Fruit fly (Drosophila melanogaster) whole organism, embryonic: Measurements from ENCODE around the gene CecA1.

Experiments
- Atf-2 ChIP-seq: fragments of 200-800 bp; sonication (Bioruptor generic); optimal IDR thresholded peaks from 2 replicates; lab custom pipeline; 2016; ENCODE audit warnings: missing biosample characterization, missing genetic modification characterization
- CG10147 ChIP-seq: fragments of 200-800 bp; sonication (Bioruptor generic); optimal IDR thresholded peaks from 2 replicates; lab custom pipeline; 2019; ENCODE audit warnings: missing biosample characterization, mild to moderate bottlenecking, missing genetic modification characterization, moderate library complexity
- CG11085 ChIP-seq: fragments of 200-800 bp; sonication (Bioruptor generic); IDR thresholded peaks from 2 replicates; pipeline ENCODE4 v1.3.6; 2022; ENCODE audit warnings: missing biosample characterization, missing genetic modification characterization
- CG12155 ChIP-seq: fragments of 200-800 bp; sonication (Bioruptor generic); optimal IDR thresholded peaks from 3 replicates; lab custom pipeline; 2016; ENCODE audit warnings: missing biosample characterization, missing genetic modification characterization
- CG12219 ChIP-seq: fragments of 200-800 bp; sonication (Bioruptor generic); optimal IDR thresholded peaks from 3 replicates; lab custom pipeline; 2018; ENCODE audit warnings: missing biosample characterization, mild to moderate bottlenecking, missing genetic modification characterization
- CG12769 ChIP-seq: fragments of 200-800 bp; sonication (Bioruptor generic); optimal IDR thresholded peaks from 2 replicates; lab custom pipeline; 2019; ENCODE audit warnings: missing biosample characterization, mild to moderate bottlenecking, missing genetic modification characterization, moderate library complexity
- CG14050 ChIP-seq: fragments of 200-800 bp; sonication (Bioruptor generic); IDR thresholded peaks from 3 replicates; pipeline ENCODE4 v1.3.6; 2022; ENCODE audit warnings: missing biosample characterization, missing genetic modification characterization
- CG14965 ChIP-seq: fragments of 200-800 bp; sonication (Bioruptor generic); optimal IDR thresholded peaks from 2 replicates; lab custom pipeline; 2016; ENCODE audit warnings: missing biosample characterization, missing genetic modification characterization, borderline replicate concordance
- CG15601 ChIP-seq: fragments of 200-800 bp; sonication (Bioruptor generic); optimal IDR thresholded peaks from 3 replicates; lab custom pipeline; 2019; ENCODE audit warnings: missing biosample characterization, mild to moderate bottlenecking, missing genetic modification characterization, moderate library complexity
- CG15696 ChIP-seq: fragments of 200-800 bp; sonication (Bioruptor generic); optimal IDR thresholded peaks from 2 replicates; lab custom pipeline; 2019; ENCODE audit warnings: missing biosample characterization, mild to moderate bottlenecking, missing genetic modification characterization, moderate library complexity
- CG16813 ChIP-seq: fragments of 200-800 bp; sonication (Bioruptor generic); IDR thresholded peaks from 3 replicates; pipeline ENCODE4 v1.3.6; 2022; ENCODE audit warnings: missing biosample characterization, missing genetic modification characterization; ENCODE audit not compliant: partially characterized antibody
- CG17359 ChIP-seq: fragments of 200-800 bp; sonication (Bioruptor generic); optimal IDR thresholded peaks from 3 replicates; lab custom pipeline; 2018; ENCODE audit warnings: missing biosample characterization, mild to moderate bottlenecking, missing genetic modification characterization, moderate library complexity
- CG18011 ChIP-seq: fragments of 200-800 bp; sonication (Bioruptor generic); optimal IDR thresholded peaks from 2 replicates; lab custom pipeline; 2017; ENCODE audit warnings: missing biosample characterization, missing genetic modification characterization, mild to moderate bottlenecking, moderate library complexity, missing genotype
- CG2875 ChIP-seq: fragments of 200-800 bp; sonication (Bioruptor generic); optimal IDR thresholded peaks from 2 replicates; lab custom pipeline; 2017; ENCODE audit warnings: missing biosample characterization, mild to moderate bottlenecking, missing genetic modification characterization, missing genetic modification reagents
- CG3163 ChIP-seq: fragments of 200-800 bp; sonication (Bioruptor generic); optimal IDR thresholded peaks from 3 replicates; lab custom pipeline; 2016; ENCODE audit warnings: missing biosample characterization, missing genetic modification characterization
- CG3995 ChIP-seq: fragments of 200-800 bp; sonication (Bioruptor generic); optimal IDR thresholded peaks from 3 replicates; lab custom pipeline; 2016; ENCODE audit warnings: missing biosample characterization, missing genetic modification characterization
- CG4730 ChIP-seq: fragments of 200-800 bp; sonication (Bioruptor generic); IDR thresholded peaks from 2 replicates; pipeline ENCODE4 v1.3.6; 2022; ENCODE audit warnings: missing biosample characterization, missing genetic modification characterization
- CG9797 ChIP-seq: fragments of 200-800 bp; sonication (Bioruptor generic); optimal IDR thresholded peaks from 3 replicates; lab custom pipeline; 2018; ENCODE audit warnings: missing biosample characterization, mild to moderate bottlenecking, missing genetic modification characterization
- CTCF ChIP-seq: fragments of 200-800 bp; sonication (Bioruptor generic); optimal IDR thresholded peaks from 2 replicates; lab custom pipeline; 2017; ENCODE audit warnings: missing biosample characterization, mild to moderate bottlenecking, missing genetic modification characterization, moderate library complexity
- Dip2 ChIP-seq: fragments of 200-800 bp; sonication (Bioruptor generic); IDR thresholded peaks from 2 replicates; pipeline ENCODE4 v1.3.6; 2022; ENCODE audit warnings: missing biosample characterization, missing genetic modification characterization
- Doc2 ChIP-seq: fragments of 200-800 bp; sonication (Bioruptor generic); IDR thresholded peaks from 2 replicates; pipeline ENCODE4 v1.3.6; 2022; ENCODE audit warnings: missing biosample characterization, missing genetic modification characterization
- Ets65A ChIP-seq: fragments of 200-800 bp; sonication (Bioruptor generic); peaks from one replicate; lab custom pipeline; 2016; ENCODE audit warnings: missing biosample characterization, missing genetic modification characterization
- Fer3 ChIP-seq: fragments of 200-800 bp; sonication (Bioruptor generic); optimal IDR thresholded peaks from 2 replicates; lab custom pipeline; 2018; ENCODE audit warnings: missing biosample characterization, mild to moderate bottlenecking, missing genetic modification characterization, moderate library complexity
- Hr78 ChIP-seq, 2 experiments: fragments of 200-800 bp in 1 of 2; fragments of >200 bp in 1 of 2; sonication (Bioruptor generic) in 1 of 2; optimal IDR thresholded peaks; 2 replicates each; lab custom pipeline; 2017 to 2019; ENCODE audit warnings: missing biosample characterization in 2 of 2, missing genetic modification characterization in 2 of 2, mild to moderate bottlenecking in 1 of 2, moderate library complexity in 1 of 2
- Kr ChIP-seq: fragments of 200-800 bp; sonication (Bioruptor generic); optimal IDR thresholded peaks from 2 replicates; lab custom pipeline; 2017; ENCODE audit warnings: missing biosample characterization, mild to moderate bottlenecking, missing genetic modification characterization
- Lim3 ChIP-seq: fragments of 200-800 bp; sonication (Bioruptor generic); IDR thresholded peaks from 2 replicates; pipeline ENCODE4 v1.3.6; 2022; ENCODE audit warnings: missing biosample characterization, missing genetic modification characterization
- Neu2 ChIP-seq: fragments of 200-800 bp; sonication (Bioruptor generic); optimal IDR thresholded peaks from 3 replicates; lab custom pipeline; 2016; ENCODE audit warnings: missing biosample characterization, missing genetic modification characterization, borderline replicate concordance
- Ravus ChIP-seq: fragments of 200-800 bp; sonication (Bioruptor generic); IDR thresholded peaks from 2 replicates; pipeline ENCODE4 v1.3.6; 2022; ENCODE audit warnings: missing biosample characterization, missing genetic modification characterization
- Sox100B ChIP-seq: fragments of 200-800 bp; sonication (Bioruptor generic); optimal IDR thresholded peaks from 3 replicates; lab custom pipeline; 2018; ENCODE audit warnings: missing biosample characterization, mild to moderate bottlenecking, missing genetic modification characterization
- Trl ChIP-seq, 3 experiments: fragments of >200 bp in 2 of 3; fragments of 200-800 bp in 1 of 3; sonication (Bioruptor generic) in 1 of 3; optimal IDR thresholded peaks; 2 replicates in 1 of 3; 3 replicates in 2 of 3; lab custom pipeline; 2016 to 2017; ENCODE audit warnings: missing biosample characterization in 1 of 3, missing genetic modification characterization in 1 of 3
- Usf ChIP-seq: fragments of 200-800 bp; sonication (Bioruptor generic); optimal IDR thresholded peaks from 2 replicates; lab custom pipeline; 2017; ENCODE audit warnings: missing genotype, missing biosample characterization, missing genetic modification characterization
- ab ChIP-seq: fragments of 200-800 bp; sonication (Bioruptor generic); optimal IDR thresholded peaks from 2 replicates; lab custom pipeline; 2016; ENCODE audit warnings: missing biosample characterization, missing genetic modification characterization
- al ChIP-seq: fragments of 200-800 bp; sonication (Bioruptor generic); IDR thresholded peaks from 2 replicates; pipeline ENCODE4 v1.3.6; 2022; ENCODE audit warnings: missing biosample characterization, missing genetic modification characterization
- ara ChIP-seq: fragments of 200-800 bp; sonication (Bioruptor generic); IDR thresholded peaks from 2 replicates; pipeline ENCODE4 v1.3.6; 2022; ENCODE audit warnings: missing biosample characterization, missing genetic modification characterization
- crol ChIP-seq: fragments of 200-800 bp; sonication (Bioruptor generic); IDR thresholded peaks from 2 replicates; pipeline ENCODE4 v1.3.6; 2022; ENCODE audit warnings: missing biosample characterization, missing genetic modification characterization
- eyg ChIP-seq: fragments of 200-800 bp; sonication (Bioruptor generic); optimal IDR thresholded peaks from 3 replicates; lab custom pipeline; 2016; ENCODE audit warnings: missing biosample characterization, missing genetic modification characterization
- fd102C ChIP-seq: fragments of 200-800 bp; sonication (Bioruptor generic); optimal IDR thresholded peaks from 2 replicates; lab custom pipeline; 2018; ENCODE audit warnings: missing biosample characterization, mild to moderate bottlenecking, missing genetic modification characterization, moderate library complexity
- gem ChIP-seq: fragments of 200-800 bp; sonication (Bioruptor generic); optimal IDR thresholded peaks from 2 replicates; lab custom pipeline; 2019; ENCODE audit warnings: missing biosample characterization, mild to moderate bottlenecking, missing genetic modification characterization, moderate library complexity
- gro ChIP-seq: fragments of 200-800 bp; sonication (Bioruptor generic); optimal IDR thresholded peaks from 2 replicates; lab custom pipeline; 2016; ENCODE audit warnings: missing biosample characterization, missing genetic modification characterization
- jumu ChIP-seq: fragments of 200-800 bp; sonication (Bioruptor generic); optimal IDR thresholded peaks from 3 replicates; lab custom pipeline; 2016; ENCODE audit warnings: missing biosample characterization, missing genetic modification characterization
- ken ChIP-seq: fragments of 200-800 bp; sonication (Bioruptor generic); IDR thresholded peaks from 3 replicates; pipeline ENCODE4 v1.3.6; 2022; ENCODE audit warnings: missing biosample characterization, missing genetic modification characterization
- lbe ChIP-seq: fragments of 200-800 bp; sonication (Bioruptor generic); optimal IDR thresholded peaks from 2 replicates; lab custom pipeline; 2016; ENCODE audit warnings: missing biosample characterization, mild to moderate bottlenecking, missing genetic modification characterization
- lov ChIP-seq, 2 experiments: fragments of 200-800 bp in 1 of 2; fragments of >200 bp in 1 of 2; sonication (Bioruptor generic) in 1 of 2; IDR thresholded peaks in 1 of 2; optimal IDR thresholded peaks in 1 of 2; 2 replicates in 1 of 2; 3 replicates in 1 of 2; pipeline versions ENCODE4 v1.3.6 to Lab custom; 2017 to 2022; ENCODE audit warnings: missing biosample characterization in 1 of 2, missing genetic modification characterization in 1 of 2
- pum ChIP-seq: fragments of 200-800 bp; sonication (Bioruptor generic); optimal IDR thresholded peaks from 2 replicates; lab custom pipeline; 2016; ENCODE audit warnings: missing biosample characterization, missing genetic modification characterization
- pzg ChIP-seq: fragments of 200-800 bp; sonication (Bioruptor generic); optimal IDR thresholded peaks from 3 replicates; lab custom pipeline; 2018; ENCODE audit warnings: missing biosample characterization, mild to moderate bottlenecking, missing genetic modification characterization, moderate library complexity
- shn ChIP-seq: fragments of 200-800 bp; sonication (Bioruptor generic); optimal IDR thresholded peaks from 3 replicates; lab custom pipeline; 2016; ENCODE audit warnings: missing biosample characterization, missing genetic modification characterization
- sr ChIP-seq: fragments of 200-800 bp; sonication (Bioruptor generic); IDR thresholded peaks from 3 replicates; pipeline ENCODE4 v1.3.6; 2022; ENCODE audit warnings: missing biosample characterization, missing genetic modification characterization
- vfl ChIP-seq: fragments of 200-800 bp; sonication (Bioruptor generic); optimal IDR thresholded peaks from 2 replicates; lab custom pipeline; 2016; ENCODE audit warnings: missing biosample characterization, missing genetic modification characterization
- yki ChIP-seq: fragments of >200 bp; optimal IDR thresholded peaks from 3 replicates; lab custom pipeline; 2018

CecA1 gene

dm6 chr3R:30208766-30209484, 1.7 kb upstream of the CecA1 start, which contains the start of gene RpS7 (continued):
- TF ChIP-seq pum (GFP tag; lab: Kevin White, UChicago) (no peak), CG12155 (peak; percentile 72), CG15601 (peak; percentile 62), Dip2 (GFP tag; lab: Robert Waterston, UW) (no peak), jumu (peak; percentile 34), crol (GFP tag; lab: Robert Waterston, UW) (0 out of 2 replicates have a peak, but pooled peaks have one; percentile 24), CG18011 (GFP tag; lab: Kevin White, UChicago) (peak; percentile 28), CG3163 (GFP tag; lab: Kevin White, UChicago) (peak; percentile 22), eyg (peak; percentile 37), CG3995 (GFP tag; lab: Kevin White, UChicago) (peak; percentile 36), CG14965 (GFP tag; lab: Kevin White, UChicago) (no peak), CG12769 (tag; lab: Kevin White, UChicago) (peak; percentile 38), sr (GFP tag; lab: Robert Waterston, UW) (no peak; the same call in 1 of the 3 replicates), CG2875 (GFP tag; lab: Kevin White, UChicago) (peak; percentile 67), Fer3 (tag; lab: Kevin White, UChicago) (peak; percentile 72), ab (GFP tag; lab: Kevin White, UChicago) (no peak), CTCF (GFP tag; lab: Kevin White, UChicago) (peak; percentile 92), Usf (GFP tag; lab: Kevin White, UChicago) (peak; percentile 37), Sox100B (GFP tag; lab: Kevin White, UChicago) (peak; percentile 87), CG10147 (GFP tag; lab: Kevin White, UChicago) (peak; percentile 49), Ravus (GFP tag; lab: Robert Waterston, UW) (no peak), pzg (peak; percentile 54), Trl (optimal IDR thresholded peaks at IDR 0.05; lab: Kevin White, UChicago) (no peak), Trl (GFP tag; optimal IDR thresholded peaks at IDR 0.05; lab: Kevin White, UChicago) (peak; percentile 24), gem (tag; lab: Kevin White, UChicago) (peak; percentile 45), fd102C (peak; percentile 63), Atf-2 (GFP tag; lab: Kevin White, UChicago) (peak; percentile 7), al (no peak; the same call in 1 of the 2 replicates), lov (optimal IDR thresholded peaks at IDR 0.05; lab: Kevin White, UChicago) (no peak), lov (GFP tag; IDR thresholded peaks at IDR 0.05; lab: Robert Waterston, UW) (peak; percentile 89), ken (GFP tag; lab: Robert Waterston, UW) (peak; percentile 71; the same call in 2 of the 3 replicates), CG16813 (peak; percentile 98), CG12219 (GFP tag; lab: Kevin White, UChicago) (peak; percentile 71), vfl (GFP tag; lab: Kevin White, UChicago) (no peak), Lim3 (GFP tag; lab: Robert Waterston, UW) (no peak), lbe (GFP tag; lab: Kevin White, UChicago) (peak; percentile 75), CG15696 (tag; lab: Kevin White, UChicago) (no peak), CG11085 (GFP tag; lab: Robert Waterston, UW) (peak; percentile 80), Kr (peak; percentile 55), CG14050 (peak; percentile 69), CG17359 (peak; percentile 67), Neu2 (GFP tag; lab: Kevin White, UChicago) (no peak), Ets65A (GFP tag; lab: Kevin White, UChicago) (peak; percentile 93), Hr78 (GFP tag; optimal IDR thresholded peaks at IDR 0.05; lab: Kevin White, UChicago) (peak in 1 of 2 experiments; percentile 12), CG4730 (GFP tag; lab: Robert Waterston, UW) (peak; percentile 51; the same call in 1 of the 2 replicates), gro (GFP tag; lab: Kevin White, UChicago) (peak; percentile 45), yki (lab: Kevin White, UChicago) (no peak), Doc2 (GFP tag; lab: Robert Waterston, UW) (no peak), ara (GFP tag; lab: Robert Waterston, UW) (peak; percentile 61), shn (GFP tag; lab: Kevin White, UChicago) (peak; percentile 16), CG9797 (peak; percentile 48)
